Worm (Caenorhabditis elegans) whole organism, L1 larva: Measurements from ENCODE around the gene Y102A11A.5.
"Not testable (repeated sequence)": the region's sequence is repeated elsewhere in the genome, so short reads cannot be mapped to it uniquely, and the experiment has no call there.

Source experiments
- C16A3.4 ChIP-seq: fragments of 150-350 bp; optimal IDR thresholded peaks from 2 replicates; lab custom pipeline; 2014; ENCODE audit warnings: missing biosample characterization, missing genetic modification characterization
- C34B4.2 ChIP-seq: sonication (generic microtip); optimal IDR thresholded peaks from 2 replicates; lab custom pipeline; 2017; ENCODE audit warnings: mild to moderate bottlenecking, missing genetic modification characterization, missing compliant biosample characterization
- alr-1 ChIP-seq: fragments of 200-800 bp; sonication (Bioruptor generic); optimal IDR thresholded peaks from 2 replicates; lab custom pipeline; 2018; ENCODE audit warnings: borderline replicate concordance, mild to moderate bottlenecking, missing genetic modification characterization, missing compliant biosample characterization
- ama-1 ChIP-seq: fragments of 150-350 bp; optimal IDR thresholded peaks from 2 replicates; lab custom pipeline; 2014
- ceh-63 ChIP-seq: fragments of 200-800 bp; sonication (Bioruptor generic); optimal IDR thresholded peaks from 2 replicates; lab custom pipeline; 2018; ENCODE audit warnings: mild to moderate bottlenecking, missing genetic modification characterization, missing compliant biosample characterization
- ceh-8 ChIP-seq: fragments of 200-800 bp; sonication (Bioruptor generic); optimal IDR thresholded peaks from 2 replicates; lab custom pipeline; 2018; ENCODE audit warnings: mild to moderate bottlenecking, missing genetic modification characterization, moderate library complexity, missing compliant biosample characterization
- ceh-88 ChIP-seq: fragments of 200-800 bp; sonication (Bioruptor generic); IDR thresholded peaks from 2 replicates; pipeline ENCODE4 v1.3.6; 2022; ENCODE audit warnings: missing genetic modification characterization, missing compliant biosample characterization
- efl-1 ChIP-seq, 4 experiments: fragments of 150-350 bp; optimal IDR thresholded peaks in 3 of 4; peaks in 1 of 4; 1 replicate in 1 of 4; 2 replicates in 3 of 4; lab custom pipeline; 2014; ENCODE audit warnings: missing biosample characterization in 2 of 4, missing genetic modification characterization in 2 of 4, missing genetic modification reagents in 2 of 4
- egl-13 ChIP-seq: sonication (generic microtip); optimal IDR thresholded peaks from 2 replicates; lab custom pipeline; 2016; ENCODE audit warnings: missing genotype, missing genetic modification reagents, missing genetic modification characterization, missing compliant biosample characterization
- egl-27 ChIP-seq, 2 experiments: fragments of 150-350 bp in 1 of 2; sonication (generic microtip); optimal IDR thresholded peaks; 3 replicates each; lab custom pipeline; 2017 to 2018; ENCODE audit warnings: missing biosample characterization in 2 of 2, missing genetic modification characterization in 2 of 2, missing genetic modification reagents in 2 of 2
- elt-2 ChIP-seq: sonication (generic microtip); optimal IDR thresholded peaks from 2 replicates; lab custom pipeline; 2016; ENCODE audit warnings: missing genetic modification characterization, mild to moderate bottlenecking, inconsistent platforms, missing compliant biosample characterization, missing genetic modification reagents
- ets-5 ChIP-seq: fragments of 200-800 bp; sonication (Bioruptor generic); IDR thresholded peaks from 2 replicates; pipeline ENCODE4 v1.3.6; 2022; ENCODE audit warnings: missing genetic modification characterization, missing compliant biosample characterization
- grh-1 ChIP-seq: fragments of 200-800 bp; sonication (Bioruptor generic); IDR thresholded peaks from 2 replicates; pipeline ENCODE4 v1.3.6; 2022; ENCODE audit warnings: missing genetic modification reagents, missing genetic modification characterization, missing compliant biosample characterization
- hlh-17 ChIP-seq: fragments of 200-800 bp; sonication (Bioruptor generic); optimal IDR thresholded peaks from 2 replicates; lab custom pipeline; 2018; ENCODE audit warnings: missing genetic modification characterization, mild to moderate bottlenecking, missing compliant biosample characterization, moderate library complexity, borderline replicate concordance
- hlh-4 ChIP-seq: sonication (generic microtip); optimal IDR thresholded peaks from 2 replicates; lab custom pipeline; 2016; ENCODE audit warnings: mild to moderate bottlenecking, missing genetic modification characterization, missing compliant biosample characterization
- hpl-2 ChIP-seq: fragments of 150-350 bp; optimal IDR thresholded peaks from 2 replicates; lab custom pipeline; 2014; ENCODE audit warnings: missing biosample characterization, missing genetic modification reagents, missing genetic modification characterization
- lin-35 ChIP-seq, 2 experiments: fragments of 150-350 bp; optimal IDR thresholded peaks; 2 replicates each; lab custom pipeline; 2014; ENCODE audit warnings: missing biosample characterization in 2 of 2, missing genetic modification characterization in 2 of 2, missing genetic modification reagents in 2 of 2
- lin-39 ChIP-seq: fragments of 150-350 bp; optimal IDR thresholded peaks from 2 replicates; lab custom pipeline; 2014; ENCODE audit warnings: missing biosample characterization, missing genetic modification reagents, missing genetic modification characterization
- nhr-19 ChIP-seq: fragments of 200-800 bp; sonication (Bioruptor generic); conservative IDR thresholded peaks from 2 replicates; pipeline ENCODE4 v1.3.6; 2022; ENCODE audit warnings: missing genetic modification characterization, missing compliant biosample characterization
- nhr-237 ChIP-seq: fragments of 150-350 bp; optimal IDR thresholded peaks from 2 replicates; lab custom pipeline; 2014; ENCODE audit warnings: missing biosample characterization, missing genetic modification characterization
- nhr-28 ChIP-seq: fragments of 150-350 bp; optimal IDR thresholded peaks from 2 replicates; lab custom pipeline; 2014; ENCODE audit warnings: missing biosample characterization, missing genetic modification characterization
- nhr-71 ChIP-seq: sonication (generic microtip); optimal IDR thresholded peaks from 2 replicates; lab custom pipeline; 2016; ENCODE audit warnings: mild to moderate bottlenecking, missing genetic modification characterization, moderate library complexity, missing compliant biosample characterization
- nhr-77 ChIP-seq: fragments of 150-350 bp; optimal IDR thresholded peaks from 2 replicates; lab custom pipeline; 2014; ENCODE audit warnings: missing biosample characterization, missing genetic modification characterization
- nhr-90 ChIP-seq: sonication (generic microtip); optimal IDR thresholded peaks from 2 replicates; lab custom pipeline; 2016; ENCODE audit warnings: mild to moderate bottlenecking, missing genetic modification characterization, missing compliant biosample characterization; ENCODE audit not compliant: poor library complexity
- pag-3 ChIP-seq: sonication (generic microtip); optimal IDR thresholded peaks from 2 replicates; lab custom pipeline; 2017; ENCODE audit warnings: missing genetic modification characterization, mild to moderate bottlenecking, missing compliant biosample characterization, antibody characterized with exemption, borderline replicate concordance; ENCODE audit not compliant: insufficient read depth
- pax-3 ChIP-seq: fragments of 200-800 bp; sonication (Bioruptor generic); optimal IDR thresholded peaks from 2 replicates; lab custom pipeline; 2018; ENCODE audit warnings: mild to moderate bottlenecking, missing genetic modification characterization, moderate library complexity, missing compliant biosample characterization
- skn-1 ChIP-seq: fragments of 150-350 bp; optimal IDR thresholded peaks from 2 replicates; lab custom pipeline; 2014; ENCODE audit warnings: missing biosample characterization, missing genetic modification characterization
- snpc-4 ChIP-seq: fragments of 150-350 bp; optimal IDR thresholded peaks from 2 replicates; lab custom pipeline; 2014; ENCODE audit warnings: missing biosample characterization, missing genetic modification characterization
- snu-23 ChIP-seq: sonication (generic microtip); optimal IDR thresholded peaks from 2 replicates; lab custom pipeline; 2016; ENCODE audit warnings: missing genetic modification characterization, missing compliant biosample characterization
- sptf-1 ChIP-seq: fragments of 150-350 bp; optimal IDR thresholded peaks from 2 replicates; lab custom pipeline; 2014; ENCODE audit warnings: missing biosample characterization, missing genetic modification characterization
- tbx-2 ChIP-seq: sonication (generic microtip); optimal IDR thresholded peaks from 2 replicates; lab custom pipeline; 2016; ENCODE audit warnings: missing genetic modification characterization, missing compliant biosample characterization
- xbp-1 ChIP-seq: sonication (generic microtip); optimal IDR thresholded peaks from 2 replicates; lab custom pipeline; 2016; ENCODE audit warnings: missing genetic modification characterization, missing compliant biosample characterization
- zag-1 ChIP-seq: fragments of 150-350 bp; optimal IDR thresholded peaks from 2 replicates; lab custom pipeline; 2014; ENCODE audit warnings: missing biosample characterization, missing genetic modification characterization
- zip-4 ChIP-seq: fragments of 200-800 bp; sonication (Bioruptor generic); optimal IDR thresholded peaks from 2 replicates; lab custom pipeline; 2018; ENCODE audit warnings: mild to moderate bottlenecking, missing genetic modification characterization, moderate library complexity, missing compliant biosample characterization

The Y102A11A.5 gene

ce11 chrX:2035172-2035571 lies 3.8 kb upstream of the Y102A11A.5 start, which contains the start of gene ergi-1:
Gene ergi-1, minus strand, starts transcription at chrX:2035272.
- no peak for TF ChIP-seq efl-1 (optimal IDR thresholded peaks at IDR 0.05; lab: Kevin White, UChicago)
- TF ChIP-seq efl-1 (GFP tag; optimal IDR thresholded peaks at IDR 0.05 in 1 of 2; lab: Kevin White, UChicago) = peak in 1 of 2 experiments; percentile 26
- no peak for TF ChIP-seq C34B4.2 (tag; lab: Kevin White, UChicago)

- TF ChIP-seq sptf-1 (tag; lab: Kevin White, UChicago) (no peak), nhr-19 (GFP tag; lab: Robert Waterston, UW) (no peak), alr-1 (tag; lab: Kevin White, UChicago) (no peak), xbp-1 (tag; lab: Kevin White, UChicago) (no peak), zip-4 (GFP tag; lab: Kevin White, UChicago) (no peak), ets-5 (GFP tag; lab: Robert Waterston, UW) (no peak), snu-23 (GFP tag; lab: Kevin White, UChicago) (no peak), egl-13 (tag; lab: Kevin White, UChicago) (no peak), pax-3 (tag; lab: Kevin White, UChicago) (no peak), nhr-77 (tag; lab: Kevin White, UChicago) (no peak), hpl-2 (GFP tag; lab: Kevin White, UChicago) (no peak), ama-1 (lab: Kevin White, UChicago) (no peak), egl-27 (tag; optimal IDR thresholded peaks at IDR 0.05; lab: Kevin White, UChicago) (no peak), nhr-28 (tag; lab: Kevin White, UChicago) (no peak)
These were observed 517 bp downstream of the Y102A11A.5 start for ce11 chrX:2030871-2031270.

- TF ChIP-seq ceh-63 (GFP tag; lab: Kevin White, UChicago); alr-1 (tag; lab: Kevin White, UChicago); pag-3: not testable (repeated sequence)
These were observed 5.0 kb downstream of the Y102A11A.5 start, which contains the start of gene Y102A11A.2 for ce11 chrX:2026342-2026741. Gene Y102A11A.2, plus strand, starts transcription at chrX:2026642.

ce11 chrX:2025405-2025804 lies 6.0 kb downstream of the Y102A11A.5 start:
- peak; percentile 17 for TF ChIP-seq elt-2 (tag; lab: Kevin White, UChicago)

- peak; percentile 51 for TF ChIP-seq elt-2 (tag; lab: Kevin White, UChicago)
- TF ChIP-seq lin-39 (tag; lab: Kevin White, UChicago) = no peak
- TF ChIP-seq nhr-237 (tag; lab: Kevin White, UChicago) = no peak
- TF ChIP-seq nhr-71 (tag; lab: Kevin White, UChicago) = peak; percentile 4
- TF ChIP-seq lin-35 (GFP tag; optimal IDR thresholded peaks at IDR 0.05; lab: Kevin White, UChicago) = peak in 1 of 2 experiments; percentile 31
- TF ChIP-seq C34B4.2 (tag; lab: Kevin White, UChicago) = no peak
These were observed 9.8 kb downstream of the Y102A11A.5 start for ce11 chrX:2021558-2021957.

- no peak for TF ChIP-seq hlh-17 (GFP tag; lab: Kevin White, UChicago)
- TF ChIP-seq nhr-28 (tag; lab: Kevin White, UChicago) = no peak
- no peak for TF ChIP-seq C16A3.4 (tag; lab: Kevin White, UChicago)
- TF ChIP-seq nhr-90 = no peak
- no peak for TF ChIP-seq ceh-88 (GFP tag; lab: Robert Waterston, UW)
- TF ChIP-seq hlh-4 (tag; lab: Kevin White, UChicago) = no peak
- no peak for TF ChIP-seq snu-23 (GFP tag; lab: Kevin White, UChicago)
- TF ChIP-seq ceh-8 (GFP tag; lab: Kevin White, UChicago) = no peak
- no peak for TF ChIP-seq zag-1 (tag; lab: Kevin White, UChicago)
- no peak for TF ChIP-seq tbx-2 (tag; lab: Kevin White, UChicago)
- TF ChIP-seq snpc-4 (tag; lab: Kevin White, UChicago) = no peak
- no peak for TF ChIP-seq grh-1 (GFP tag; lab: Robert Waterston, UW)
- TF ChIP-seq pax-3 (tag; lab: Kevin White, UChicago) = no peak
- TF ChIP-seq skn-1 (tag; lab: Kevin White, UChicago) = no peak
- no peak for TF ChIP-seq lin-35 (GFP tag; optimal IDR thresholded peaks at IDR 0.05; lab: Kevin White, UChicago)
These were observed 12.5 kb downstream of the Y102A11A.5 start, which contains the start of gene Y102A11A.3 for ce11 chrX:2018848-2019247. Gene Y102A11A.3, plus strand, starts transcription at chrX:2019148.
